Fruit fly (Drosophila melanogaster): Measurements from ENCODE around the gene indra.

The indra gene

DNA sequence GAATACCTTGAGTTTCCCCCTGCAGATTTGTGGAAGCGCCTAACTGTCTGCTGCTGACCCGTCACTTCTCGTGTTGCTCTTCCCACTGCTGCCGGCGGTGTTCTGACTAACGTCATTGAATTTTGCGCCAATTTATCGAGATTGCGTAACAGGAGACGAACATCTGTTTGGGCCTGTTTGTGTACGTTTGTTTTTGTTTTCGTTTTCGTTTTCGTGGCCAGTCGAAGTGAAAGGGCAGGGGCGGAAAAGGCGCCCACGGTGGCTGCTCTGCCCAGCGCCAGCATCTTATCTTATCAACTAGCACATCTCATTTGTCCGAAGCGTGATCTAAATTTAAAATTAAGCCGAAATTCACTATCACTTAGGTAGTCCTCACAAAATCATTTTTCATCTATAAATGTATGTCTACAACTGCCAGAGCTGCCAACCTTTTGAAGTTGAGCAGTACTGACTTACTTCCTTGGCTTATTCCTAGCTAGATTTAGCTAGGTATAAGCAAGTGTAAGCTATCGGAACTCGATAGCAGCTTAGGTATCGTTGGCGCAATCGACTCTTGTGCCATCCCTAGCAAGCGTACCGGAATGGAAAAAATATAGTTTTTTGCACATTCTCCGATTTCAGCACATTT lies 35.1 kb downstream of the indra start, which contains the start of the genes Ctr9 and Nt5a (continued):
- TF ChIP-seq CG9876 (GFP tag; optimal IDR thresholded peaks at IDR 0.05) (peak; percentile 44), slp2 (GFP tag; optimal IDR thresholded peaks at IDR 0.05) (peak; percentile 26), cwo (GFP tag; optimal IDR thresholded peaks at IDR 0.05) (no peak), Gsc (GFP tag; IDR thresholded peaks at IDR 0.05) (no peak), pnt (GFP tag; optimal IDR thresholded peaks at IDR 0.05) (no peak), CG3995 (GFP tag; optimal IDR thresholded peaks at IDR 0.05) (peak; percentile 42), kah (GFP tag; optimal IDR thresholded peaks at IDR 0.05) (no peak), Dbx (GFP tag; IDR thresholded peaks at IDR 0.05) (peak; percentile 68; the same call in 2 of the 3 replicates), Hmx (GFP tag; optimal IDR thresholded peaks at IDR 0.05) (no peak), CG4282 (GFP tag; optimal IDR thresholded peaks at IDR 0.05) (peak; percentile 27), chn (GFP tag; optimal IDR thresholded peaks at IDR 0.05) (peak; percentile 48), CG10462 (GFP tag; optimal IDR thresholded peaks at IDR 0.05) (no peak), gsb (GFP tag; IDR thresholded peaks at IDR 0.05) (no peak), ac (GFP tag; optimal IDR thresholded peaks at IDR 0.05) (no peak), Mes4 (GFP tag; optimal IDR thresholded peaks at IDR 0.05) (no peak), croc (GFP tag; conservative IDR thresholded peaks at IDR 0.05) (no peak), CG14050 (GFP tag; IDR thresholded peaks at IDR 0.05) (no peak), Hr3 (GFP tag; optimal IDR thresholded peaks at IDR 0.05) (peak; percentile 26), CG8924 (tag; optimal IDR thresholded peaks at IDR 0.05) (peak; percentile 52), CG13123 (GFP tag; optimal IDR thresholded peaks at IDR 0.05) (peak; percentile 33), Sox102F (GFP tag; optimal IDR thresholded peaks at IDR 0.05) (no peak), CG6254 (GFP tag; optimal IDR thresholded peaks at IDR 0.05) (no peak), Ssrp (tag; optimal IDR thresholded peaks at IDR 0.05) (no peak), Awh (GFP tag; IDR thresholded peaks at IDR 0.05) (no peak), CG11093 (GFP tag; IDR thresholded peaks at IDR 0.05) (no peak), CG1792 (GFP tag; optimal IDR thresholded peaks at IDR 0.05) (peak; percentile 62), CG1529 (GFP tag; optimal IDR thresholded peaks at IDR 0.05) (no peak), CoRest (tag; optimal IDR thresholded peaks at IDR 0.05) (peak; percentile 62), mam (GFP tag; optimal IDR thresholded peaks at IDR 0.05) (peak; percentile 81), CG1602 (GFP tag; optimal IDR thresholded peaks at IDR 0.05) (no peak), CG2875 (GFP tag; optimal IDR thresholded peaks at IDR 0.05) (no peak), CG5953 (GFP tag; IDR thresholded peaks at IDR 0.05) (no peak), ATbp (GFP tag; optimal IDR thresholded peaks at IDR 0.05) (no peak), Fer1 (GFP tag; optimal IDR thresholded peaks at IDR 0.05) (peak; percentile 52), Aef1 (GFP tag; IDR thresholded peaks at IDR 0.05) (peak; percentile 49), br (optimal IDR thresholded peaks at IDR 0.05) (no peak), scrt (GFP tag; optimal IDR thresholded peaks at IDR 0.05) (peak; percentile 38), ftz-f1 (GFP tag; optimal IDR thresholded peaks at IDR 0.05) (peak; percentile 33), CG10274 (GFP tag; optimal IDR thresholded peaks at IDR 0.05) (no peak), dan (GFP tag; IDR thresholded peaks at IDR 0.05) (no peak), Ptx1 (GFP tag; IDR thresholded peaks at IDR 0.05) (0 out of 2 replicates have a peak, but pooled peaks have one; percentile 41), Bgb (GFP tag; IDR thresholded peaks at IDR 0.05; ENCODE audit: partially characterized antibody) (peak; percentile 85), CG14441 (GFP tag; IDR thresholded peaks at IDR 0.05) (no peak), luna (GFP tag; optimal IDR thresholded peaks at IDR 0.05) (no peak), TFAM (GFP tag; optimal IDR thresholded peaks at IDR 0.05) (no peak), tll (GFP tag; optimal IDR thresholded peaks at IDR 0.05) (peak in 1 of 2 experiments; percentile 34), Six4 (GFP tag; optimal IDR thresholded peaks at IDR 0.05) (peak; percentile 8), Nf-YA (GFP tag; IDR thresholded peaks at IDR 0.05) (no peak), Adf1 (GFP tag; IDR thresholded peaks at IDR 0.05) (0 out of 2 replicates have a peak, but pooled peaks have one; percentile 38), CG8290 (GFP tag; optimal IDR thresholded peaks at IDR 0.05) (no peak), CG8290 (tag; optimal IDR thresholded peaks at IDR 0.05) (peak in 1 of 2 experiments; percentile 90), CG2889 (GFP tag; IDR thresholded peaks at IDR 0.05) (peak; percentile 34; the same call in 1 of the 3 replicates)

Data from whole organism, embryonic.